Fruit fly (Drosophila melanogaster) whole organism, embryonic: ENCODE results near the gene CG13306.

ENCODE experiments used
- BEAF-32 ChIP-seq: fragments of 200-800 bp; sonication (Bioruptor generic); optimal IDR thresholded peaks from 3 replicates; lab custom pipeline; 2017; ENCODE audit warnings: missing biosample characterization, missing genetic modification characterization, mild to moderate bottlenecking, moderate library complexity, missing genetic modification reagents
- CG10565 ChIP-seq: fragments of 200-800 bp; sonication (Bioruptor generic); optimal IDR thresholded peaks from 3 replicates; lab custom pipeline; 2016; ENCODE audit warnings: missing biosample characterization, mild to moderate bottlenecking, missing genetic modification characterization
- CG14050 ChIP-seq: fragments of 200-800 bp; sonication (Bioruptor generic); IDR thresholded peaks from 3 replicates; pipeline ENCODE4 v1.3.6; 2022; ENCODE audit warnings: missing biosample characterization, missing genetic modification characterization
- CG15514 ChIP-seq: fragments of 200-800 bp; sonication (Bioruptor generic); optimal IDR thresholded peaks from 3 replicates; lab custom pipeline; 2017; ENCODE audit warnings: missing biosample characterization, missing genetic modification characterization, mild to moderate bottlenecking, moderate library complexity, missing genetic modification reagents
- CG1602 ChIP-seq: fragments of 200-800 bp; sonication (Bioruptor generic); optimal IDR thresholded peaks from 3 replicates; lab custom pipeline; 2016; ENCODE audit warnings: missing biosample characterization, missing genetic modification characterization
- CG17568 ChIP-seq: fragments of 200-800 bp; sonication (Bioruptor generic); optimal IDR thresholded peaks from 2 replicates; lab custom pipeline; 2018; ENCODE audit warnings: missing biosample characterization, mild to moderate bottlenecking, missing genetic modification characterization, moderate library complexity
- CG2116 ChIP-seq: fragments of 200-800 bp; sonication (Bioruptor generic); optimal IDR thresholded peaks from 3 replicates; lab custom pipeline; 2018; ENCODE audit warnings: missing biosample characterization, mild to moderate bottlenecking, missing genetic modification characterization
- CG2120 ChIP-seq: fragments of 200-800 bp; sonication (Bioruptor generic); optimal IDR thresholded peaks from 3 replicates; lab custom pipeline; 2016; ENCODE audit warnings: missing biosample characterization, missing genetic modification characterization
- CG2199 ChIP-seq: fragments of 200-800 bp; sonication (Bioruptor generic); IDR thresholded peaks from 3 replicates; pipeline ENCODE4 v1.3.6; 2022; ENCODE audit warnings: missing biosample characterization, missing genetic modification characterization
- CG2678 ChIP-seq: fragments of 200-800 bp; sonication (Bioruptor generic); optimal IDR thresholded peaks from 3 replicates; lab custom pipeline; 2019; ENCODE audit warnings: missing biosample characterization, mild to moderate bottlenecking, missing genetic modification characterization, moderate library complexity
- CG2712 ChIP-seq: fragments of 200-800 bp; optimal IDR thresholded peaks from 3 replicates; lab custom pipeline; 2019; ENCODE audit warnings: missing biosample characterization, mild to moderate bottlenecking, missing genetic modification characterization, moderate library complexity
- CG31365 ChIP-seq: fragments of 200-800 bp; sonication (Bioruptor generic); optimal IDR thresholded peaks from 2 replicates; lab custom pipeline; 2018; ENCODE audit warnings: missing biosample characterization, mild to moderate bottlenecking, missing genetic modification characterization
- CG34376 ChIP-seq: fragments of 200-800 bp; sonication (Bioruptor generic); optimal IDR thresholded peaks from 2 replicates; lab custom pipeline; 2018; ENCODE audit warnings: missing biosample characterization, mild to moderate bottlenecking, missing genetic modification characterization
- CG8359 ChIP-seq: fragments of 200-800 bp; sonication (Bioruptor generic); optimal IDR thresholded peaks from 2 replicates; lab custom pipeline; 2017; ENCODE audit warnings: missing biosample characterization, mild to moderate bottlenecking, missing genetic modification characterization, borderline replicate concordance
- CG9437 ChIP-seq: fragments of 200-800 bp; sonication (Bioruptor generic); optimal IDR thresholded peaks from 2 replicates; lab custom pipeline; 2018; ENCODE audit warnings: missing biosample characterization, mild to moderate bottlenecking, missing genetic modification characterization
- D ChIP-seq, 2 experiments: fragments of 200-800 bp in 1 of 2; fragments of >200 bp in 1 of 2; sonication (Bioruptor generic) in 1 of 2; optimal IDR thresholded peaks; 2 replicates in 1 of 2; 3 replicates in 1 of 2; lab custom pipeline; 2017; ENCODE audit warnings: mild to moderate bottlenecking in 1 of 2, missing biosample characterization in 1 of 2, missing genetic modification characterization in 1 of 2, missing genetic modification reagents in 1 of 2
- Gug ChIP-seq: fragments of 200-800 bp; sonication (Bioruptor generic); IDR thresholded peaks from 4 replicates; pipeline ENCODE4 v1.3.6; 2022; ENCODE audit warnings: missing biosample characterization, missing genetic modification characterization
- Hr78 ChIP-seq, 2 experiments: fragments of 200-800 bp in 1 of 2; fragments of >200 bp in 1 of 2; sonication (Bioruptor generic) in 1 of 2; optimal IDR thresholded peaks; 2 replicates each; lab custom pipeline; 2017 to 2019; ENCODE audit warnings: missing biosample characterization in 2 of 2, missing genetic modification characterization in 2 of 2, mild to moderate bottlenecking in 1 of 2, moderate library complexity in 1 of 2
- MBD-R2 ChIP-seq: fragments of 200-800 bp; sonication (Bioruptor generic); IDR thresholded peaks from 2 replicates; pipeline ENCODE4 v1.3.6; 2022; ENCODE audit warnings: missing biosample characterization, missing genetic modification characterization
- Pdp1 ChIP-seq, 2 experiments: fragments of 200-800 bp; sonication (Bioruptor generic); optimal IDR thresholded peaks; 3 replicates each; lab custom pipeline; 2016; ENCODE audit warnings: missing biosample characterization in 2 of 2, missing genetic modification characterization in 2 of 2, mild to moderate bottlenecking in 1 of 2, moderate library complexity in 1 of 2
- TFAM ChIP-seq: fragments of 200-800 bp; sonication (Bioruptor generic); optimal IDR thresholded peaks from 2 replicates; lab custom pipeline; 2017; ENCODE audit warnings: missing biosample characterization, missing genetic modification characterization, inconsistent platforms
- Tbp ChIP-seq: fragments of >200 bp; optimal IDR thresholded peaks from 2 replicates; lab custom pipeline; 2018; ENCODE audit warnings: missing biosample characterization, missing genetic modification characterization
- aop ChIP-seq: fragments of 200-800 bp; sonication (Bioruptor generic); IDR thresholded peaks from 2 replicates; pipeline ENCODE4 v1.3.6; 2022; ENCODE audit warnings: missing biosample characterization, missing genetic modification characterization
- ato ChIP-seq: fragments of 200-800 bp; sonication (Bioruptor generic); IDR thresholded peaks from 2 replicates; pipeline ENCODE4 v1.3.6; 2022; ENCODE audit warnings: missing biosample characterization, missing genetic modification characterization; ENCODE audit not compliant: partially characterized antibody
- bigmax ChIP-seq: fragments of 200-800 bp; sonication (Bioruptor generic); optimal IDR thresholded peaks from 2 replicates; lab custom pipeline; 2018; ENCODE audit warnings: missing biosample characterization, mild to moderate bottlenecking, missing genetic modification characterization
- cato ChIP-seq: fragments of 200-800 bp; sonication (Bioruptor generic); optimal IDR thresholded peaks from 2 replicates; lab custom pipeline; 2016; ENCODE audit warnings: missing biosample characterization, missing genetic modification characterization, borderline replicate concordance
- chm ChIP-seq: fragments of 200-800 bp; sonication (Bioruptor generic); IDR thresholded peaks from 2 replicates; pipeline ENCODE4 v1.3.6; 2022; ENCODE audit warnings: missing biosample characterization, missing genetic modification characterization
- cwo ChIP-seq: fragments of 200-800 bp; sonication (Bioruptor generic); optimal IDR thresholded peaks from 3 replicates; lab custom pipeline; 2017; ENCODE audit warnings: missing biosample characterization, missing genetic modification characterization, mild to moderate bottlenecking, moderate library complexity, missing genetic modification reagents
- dan ChIP-seq: fragments of 200-800 bp; sonication (Bioruptor generic); IDR thresholded peaks from 2 replicates; pipeline ENCODE4 v1.3.6; 2022; ENCODE audit warnings: missing biosample characterization, missing genetic modification characterization
- esg ChIP-seq: fragments of 200-800 bp; sonication (Bioruptor generic); conservative IDR thresholded peaks from 2 replicates; pipeline ENCODE4 v1.3.6; 2022; ENCODE audit warnings: missing biosample characterization, missing genetic modification characterization
- eve ChIP-seq, 2 experiments: fragments of >200 bp; optimal IDR thresholded peaks; 2 replicates each; lab custom pipeline; 2017; ENCODE audit warnings: missing biosample characterization in 2 of 2, missing genetic modification characterization in 2 of 2
- exex ChIP-seq: fragments of 200-800 bp; sonication (Bioruptor generic); optimal IDR thresholded peaks from 4 replicates; lab custom pipeline; 2018; ENCODE audit warnings: missing biosample characterization, mild to moderate bottlenecking, missing genetic modification characterization, moderate library complexity
- grn ChIP-seq: fragments of 200-800 bp; sonication (Bioruptor generic); optimal IDR thresholded peaks from 3 replicates; lab custom pipeline; 2017; ENCODE audit warnings: missing biosample characterization, missing genetic modification characterization
- lab ChIP-seq: fragments of 200-800 bp; sonication (Bioruptor generic); optimal IDR thresholded peaks from 3 replicates; lab custom pipeline; 2017; ENCODE audit warnings: missing biosample characterization, missing genetic modification characterization, mild to moderate bottlenecking, moderate library complexity, missing genetic modification reagents
- mam ChIP-seq: fragments of 200-800 bp; sonication (Bioruptor generic); optimal IDR thresholded peaks from 3 replicates; lab custom pipeline; 2016; ENCODE audit warnings: missing biosample characterization, missing genetic modification characterization
- mirr ChIP-seq: fragments of 200-800 bp; sonication (Bioruptor generic); optimal IDR thresholded peaks from 3 replicates; lab custom pipeline; 2018; ENCODE audit warnings: missing biosample characterization, mild to moderate bottlenecking, missing genetic modification characterization
- psq ChIP-seq: fragments of 200-800 bp; sonication (Bioruptor generic); optimal IDR thresholded peaks from 2 replicates; lab custom pipeline; 2017; ENCODE audit warnings: missing biosample characterization, missing genetic modification characterization
- sc ChIP-seq, 3 experiments: fragments of >200 bp in 2 of 3; fragments of 200-800 bp in 1 of 3; sonication (Bioruptor generic) in 1 of 3; optimal IDR thresholded peaks; 2 replicates in 2 of 3; 3 replicates in 1 of 3; lab custom pipeline; 2017; ENCODE audit warnings: mild to moderate bottlenecking in 1 of 3, missing biosample characterization in 1 of 3, missing genetic modification characterization in 1 of 3, missing genetic modification reagents in 1 of 3
- sens ChIP-seq: fragments of 200-800 bp; sonication (Bioruptor generic); peaks from one replicate; lab custom pipeline; 2016; ENCODE audit warnings: missing biosample characterization, missing genetic modification characterization
- stc ChIP-seq: fragments of 200-800 bp; sonication (Bioruptor generic); IDR thresholded peaks from 2 replicates; pipeline ENCODE4 v1.3.6; 2022; ENCODE audit warnings: missing biosample characterization, missing genetic modification characterization
- sug ChIP-seq: fragments of 200-800 bp; optimal IDR thresholded peaks from 2 replicates; lab custom pipeline; 2019; ENCODE audit warnings: missing biosample characterization, mild to moderate bottlenecking, missing genetic modification characterization, moderate library complexity
- tin ChIP-seq: fragments of 200-800 bp; sonication (Bioruptor generic); optimal IDR thresholded peaks from 3 replicates; lab custom pipeline; 2016; ENCODE audit warnings: missing biosample characterization, missing genetic modification characterization

CG13306 gene

dm6 chr3L:8798539-8798938 is 49.0 kb upstream of the CG13306 start:
- TF ChIP-seq CG8359 (GFP tag; lab: Kevin White, UChicago): peak; percentile 100
- TF ChIP-seq Tbp (GFP tag; lab: Kevin White, UChicago): peak; percentile 28
- no peak for TF ChIP-seq mam (GFP tag; lab: Kevin White, UChicago)
- TF ChIP-seq eve (GFP tag; optimal IDR thresholded peaks at IDR 0.05; lab: Kevin White, UChicago): peak in 1 of 2 experiments; percentile 70
- no peak for TF ChIP-seq dan (GFP tag; lab: Robert Waterston, UW)
- TF ChIP-seq CG2116 (GFP tag; lab: Kevin White, UChicago): no peak
- no peak for TF ChIP-seq cato (GFP tag; lab: Kevin White, UChicago)
- TF ChIP-seq stc (GFP tag; lab: Robert Waterston, UW): no peak
- no peak for TF ChIP-seq Gug (GFP tag; lab: Robert Waterston, UW)

- TF ChIP-seq Pdp1 (GFP tag; optimal IDR thresholded peaks at IDR 0.05; lab: Kevin White, UChicago) (peak in 1 of 2 experiments; percentile 67), CG2120 (no peak), CG2199 (GFP tag; lab: Robert Waterston, UW) (peak; percentile 93), sc (optimal IDR thresholded peaks at IDR 0.05; lab: Kevin White, UChicago) (no peak), sc (GFP tag; optimal IDR thresholded peaks at IDR 0.05; lab: Kevin White, UChicago) (no peak)
Measured at dm6 chr3L:8798129-8798528, 48.6 kb upstream of the CG13306 start.

- TF ChIP-seq exex (tag; lab: Kevin White, UChicago) (peak; percentile 53), esg (GFP tag; lab: Robert Waterston, UW) (no peak), CG1602 (GFP tag; lab: Kevin White, UChicago) (no peak), Pdp1 (GFP tag; optimal IDR thresholded peaks at IDR 0.05; lab: Kevin White, UChicago) (peak in 1 of 2 experiments; percentile 5)
Measured at dm6 chr3L:8788445-8788844, 38.9 kb upstream of the CG13306 start, which contains the start of gene Acbp5. Gene Acbp5 (minus strand): TSS chr3L:8788545.

- TF ChIP-seq Hr78 (GFP tag; optimal IDR thresholded peaks at IDR 0.05; lab: Kevin White, UChicago) (peak in 1 of 2 experiments; percentile 13), sug (tag; lab: Kevin White, UChicago) (peak; percentile 44), sens (GFP tag; lab: Kevin White, UChicago) (peak; percentile 40), psq (GFP tag; lab: Kevin White, UChicago) (no peak), CG34376 (GFP tag; lab: Kevin White, UChicago) (peak; percentile 84), cwo (no peak), mirr (GFP tag; lab: Kevin White, UChicago) (peak; percentile 33), bigmax (GFP tag; lab: Kevin White, UChicago) (peak; percentile 59), grn (GFP tag; lab: Kevin White, UChicago) (peak; percentile 69), CG31365 (tag; lab: Kevin White, UChicago) (no peak), BEAF-32 (no peak), CG2678 (tag; lab: Kevin White, UChicago) (peak; percentile 6), exex (tag; lab: Kevin White, UChicago) (peak; percentile 94)
Measured at dm6 chr3L:8787701-8788100, 38.2 kb upstream of the CG13306 start.

- TF ChIP-seq D (optimal IDR thresholded peaks at IDR 0.05; lab: Kevin White, UChicago) (no peak), D (GFP tag; optimal IDR thresholded peaks at IDR 0.05; lab: Kevin White, UChicago) (no peak), CG2712 (tag; lab: Kevin White, UChicago) (no peak), chm (GFP tag; lab: Robert Waterston, UW) (no peak), CG10565 (GFP tag; lab: Kevin White, UChicago) (no peak), CG17568 (GFP tag; lab: Kevin White, UChicago) (no peak), CG15514 (GFP tag; lab: Kevin White, UChicago) (peak; percentile 14), lab (GFP tag; lab: Kevin White, UChicago) (no peak), MBD-R2 (GFP tag; lab: Robert Waterston, UW) (0 out of 2 replicates have a peak, but pooled peaks have one; percentile 11), CG14050 (GFP tag; lab: Robert Waterston, UW) (no peak), CG9437 (GFP tag; lab: Kevin White, UChicago) (peak; percentile 98), CG8359 (GFP tag; lab: Kevin White, UChicago) (peak; percentile 85), ato (GFP tag; lab: Robert Waterston, UW) (no peak), aop (GFP tag; lab: Robert Waterston, UW) (no peak), tin (GFP tag; lab: Kevin White, UChicago) (no peak), TFAM (GFP tag; lab: Kevin White, UChicago) (no peak)
Measured at dm6 chr3L:8787240-8787639, 37.7 kb upstream of the CG13306 start.
